Worm (Caenorhabditis elegans) whole organism, L2 larva: ENCODE results near the gene ZK185.1.

Experiments used
- F13H6.1 ChIP-seq: sonication (generic microtip); optimal IDR thresholded peaks from 2 replicates; lab custom pipeline; 2016; ENCODE audit warnings: missing genetic modification characterization, missing compliant biosample characterization
- R02D3.7 ChIP-seq: fragments of 150-350 bp; optimal IDR thresholded peaks from 2 replicates; lab custom pipeline; 2014; ENCODE audit warnings: missing biosample characterization, missing genetic modification characterization
- ZK546.5 ChIP-seq: sonication (generic microtip); optimal IDR thresholded peaks from 2 replicates; lab custom pipeline; 2017; ENCODE audit warnings: missing biosample characterization, missing genetic modification characterization
- alr-1 ChIP-seq: fragments of 150-350 bp; optimal IDR thresholded peaks from 2 replicates; lab custom pipeline; 2014; ENCODE audit warnings: missing biosample characterization, missing genetic modification characterization
- aly-2 ChIP-seq: fragments of 150-350 bp; optimal IDR thresholded peaks from 2 replicates; lab custom pipeline; 2014; ENCODE audit warnings: missing biosample characterization, missing genetic modification characterization
- ama-1 ChIP-seq: fragments of 150-350 bp; optimal IDR thresholded peaks from 2 replicates; lab custom pipeline; 2018; ENCODE audit warnings: inconsistent platforms
- blmp-1 ChIP-seq: sonication (generic microtip); optimal IDR thresholded peaks from 2 replicates; lab custom pipeline; 2017; ENCODE audit warnings: missing genetic modification characterization, mild to moderate bottlenecking, missing compliant biosample characterization, antibody characterized with exemption, moderate library complexity; ENCODE audit not compliant: insufficient read depth
- ceh-16 ChIP-seq: fragments of 150-350 bp; optimal IDR thresholded peaks from 2 replicates; lab custom pipeline; 2014; ENCODE audit warnings: missing biosample characterization, missing genetic modification characterization
- ceh-82 ChIP-seq: fragments of 150-350 bp; optimal IDR thresholded peaks from 2 replicates; lab custom pipeline; 2014; ENCODE audit warnings: missing biosample characterization, missing genetic modification characterization
- crh-2 ChIP-seq: sonication (generic microtip); optimal IDR thresholded peaks from 2 replicates; lab custom pipeline; 2017; ENCODE audit warnings: missing biosample characterization, missing genetic modification characterization
- dmd-4 ChIP-seq: sonication (generic microtip); optimal IDR thresholded peaks from 2 replicates; lab custom pipeline; 2017; ENCODE audit warnings: missing biosample characterization, missing genetic modification characterization
- egl-27 ChIP-seq: sonication (generic microtip); optimal IDR thresholded peaks from 3 replicates; lab custom pipeline; 2017; ENCODE audit warnings: missing biosample characterization, missing genetic modification reagents, missing genetic modification characterization
- elt-1 ChIP-seq: fragments of 150-350 bp; optimal IDR thresholded peaks from 2 replicates; lab custom pipeline; 2014; ENCODE audit warnings: missing biosample characterization, missing genetic modification characterization
- elt-3 ChIP-seq: sonication (generic microtip); optimal IDR thresholded peaks from 2 replicates; lab custom pipeline; 2017; ENCODE audit warnings: missing biosample characterization, missing genetic modification characterization
- fos-1 ChIP-seq: fragments of 150-350 bp; optimal IDR thresholded peaks from 2 replicates; lab custom pipeline; 2014; ENCODE audit warnings: missing biosample characterization, missing genetic modification characterization
- gmeb-1 ChIP-seq: fragments of 150-350 bp; optimal IDR thresholded peaks from 2 replicates; lab custom pipeline; 2014; ENCODE audit warnings: missing biosample characterization, missing genetic modification characterization
- lin-11 ChIP-seq: fragments of 150-350 bp; sonication (generic microtip); optimal IDR thresholded peaks from 2 replicates; lab custom pipeline; 2014; ENCODE audit warnings: missing biosample characterization, missing genetic modification characterization, inconsistent platforms, mixed read lengths
- lin-13 ChIP-seq: fragments of 150-350 bp; optimal IDR thresholded peaks from 2 replicates; lab custom pipeline; 2014; ENCODE audit warnings: missing biosample characterization, missing genetic modification reagents, missing genetic modification characterization
- lin-39 ChIP-seq: fragments of 150-350 bp; optimal IDR thresholded peaks from 2 replicates; lab custom pipeline; 2014; ENCODE audit warnings: missing biosample characterization, missing genetic modification reagents, missing genetic modification characterization
- lsy-2 ChIP-seq, 2 experiments: fragments of 150-350 bp in 1 of 2; sonication (generic microtip) in 1 of 2; optimal IDR thresholded peaks; 2 replicates each; lab custom pipeline; 2014 to 2017; ENCODE audit warnings: missing biosample characterization in 2 of 2, missing genetic modification characterization in 2 of 2
- mab-5 ChIP-seq: fragments of 150-350 bp; optimal IDR thresholded peaks from 2 replicates; lab custom pipeline; 2014; ENCODE audit warnings: missing biosample characterization, missing genetic modification characterization
- mbf-1 ChIP-seq: sonication (generic microtip); optimal IDR thresholded peaks from 2 replicates; lab custom pipeline; 2017; ENCODE audit warnings: missing biosample characterization, missing genetic modification characterization
- mdl-1 ChIP-seq, 2 experiments: fragments of 150-350 bp in 1 of 2; sonication (generic microtip) in 1 of 2; optimal IDR thresholded peaks; 2 replicates each; lab custom pipeline; 2017; ENCODE audit warnings: missing biosample characterization in 2 of 2, missing genetic modification characterization in 2 of 2
- nhr-10 ChIP-seq: sonication (generic microtip); optimal IDR thresholded peaks from 2 replicates; lab custom pipeline; 2017; ENCODE audit warnings: missing biosample characterization, missing genetic modification characterization
- nhr-11 ChIP-seq: fragments of 150-350 bp; optimal IDR thresholded peaks from 2 replicates; lab custom pipeline; 2014; ENCODE audit warnings: missing biosample characterization, missing genetic modification characterization
- nhr-21 ChIP-seq: fragments of 150-350 bp; optimal IDR thresholded peaks from 2 replicates; lab custom pipeline; 2014; ENCODE audit warnings: missing biosample characterization, missing genetic modification characterization
- nhr-23 ChIP-seq: fragments of 150-350 bp; optimal IDR thresholded peaks from 2 replicates; lab custom pipeline; 2014; ENCODE audit warnings: missing biosample characterization, missing genetic modification reagents, missing genetic modification characterization
- nhr-237 ChIP-seq: fragments of 150-350 bp; optimal IDR thresholded peaks from 2 replicates; lab custom pipeline; 2014; ENCODE audit warnings: missing biosample characterization, missing genetic modification characterization
- nhr-25 ChIP-seq: fragments of 150-350 bp; sonication (generic microtip); optimal IDR thresholded peaks from 3 replicates; lab custom pipeline; 2014; ENCODE audit warnings: missing biosample characterization, missing genetic modification characterization
- nhr-6 ChIP-seq: fragments of 150-350 bp; optimal IDR thresholded peaks from 2 replicates; lab custom pipeline; 2014; ENCODE audit warnings: missing biosample characterization, missing genetic modification characterization
- nhr-77 ChIP-seq: fragments of 150-350 bp; optimal IDR thresholded peaks from 2 replicates; lab custom pipeline; 2014; ENCODE audit warnings: missing biosample characterization, missing genetic modification characterization
- peb-1 ChIP-seq: fragments of 150-350 bp; optimal IDR thresholded peaks from 2 replicates; lab custom pipeline; 2014; ENCODE audit warnings: missing biosample characterization, missing genetic modification characterization
- sem-4 ChIP-seq: fragments of 150-350 bp; optimal IDR thresholded peaks from 2 replicates; lab custom pipeline; 2014; ENCODE audit warnings: missing biosample characterization, missing genetic modification reagents, missing genetic modification characterization
- sma-9 ChIP-seq, 2 experiments: fragments of 150-350 bp in 1 of 2; sonication (generic microtip) in 1 of 2; optimal IDR thresholded peaks; 2 replicates each; lab custom pipeline; 2014 to 2016; ENCODE audit warnings: missing genetic modification characterization in 2 of 2, mild to moderate bottlenecking in 1 of 2, missing biosample characterization in 1 of 2, missing compliant biosample characterization in 1 of 2, missing genetic modification reagents in 1 of 2, moderate library complexity in 1 of 2
- unc-39 ChIP-seq: fragments of 150-350 bp; optimal IDR thresholded peaks from 2 replicates; lab custom pipeline; 2014; ENCODE audit warnings: missing biosample characterization, missing genetic modification characterization
- zag-1 ChIP-seq: fragments of 150-350 bp; optimal IDR thresholded peaks from 2 replicates; lab custom pipeline; 2014; ENCODE audit warnings: missing biosample characterization, missing genetic modification characterization
- ztf-1 ChIP-seq: fragments of 200-800 bp; sonication (Bioruptor generic); conservative IDR thresholded peaks from 2 replicates; pipeline ENCODE4 v1.3.6; 2022; ENCODE audit warnings: missing genetic modification characterization, missing compliant biosample characterization
- ztf-11 ChIP-seq: sonication (generic microtip); optimal IDR thresholded peaks from 2 replicates; lab custom pipeline; 2017; ENCODE audit warnings: missing biosample characterization, missing genetic modification characterization
- ztf-4 ChIP-seq: fragments of 150-350 bp; optimal IDR thresholded peaks from 2 replicates; lab custom pipeline; 2014; ENCODE audit warnings: missing biosample characterization, missing genetic modification characterization

Gene ZK185.1

DNA sequence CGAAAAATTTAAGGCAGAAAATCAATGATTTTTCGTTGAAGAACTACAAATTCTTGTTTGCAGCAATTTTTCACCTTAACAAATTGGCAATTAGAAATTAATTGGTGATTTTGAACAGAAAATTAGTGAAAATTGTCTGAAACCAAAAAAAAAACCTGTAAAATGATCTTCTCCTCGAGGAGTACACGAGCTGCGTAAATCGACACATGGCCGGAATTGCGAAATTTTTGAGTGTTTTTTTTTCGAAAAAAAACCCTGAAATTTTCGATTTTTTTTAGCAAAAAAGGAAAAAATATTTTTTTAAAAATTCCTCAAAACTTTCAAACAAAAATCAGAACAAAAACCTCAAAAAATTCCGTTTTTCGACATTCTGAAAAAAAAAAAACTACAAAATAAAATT is 3.2 kb downstream of the ZK185.1 start:
- TF ChIP-seq fos-1 (no peak), sma-9 (GFP tag; optimal IDR thresholded peaks at IDR 0.05; lab: Kevin White, UChicago) (no peak), sma-9 (tag; optimal IDR thresholded peaks at IDR 0.05; lab: Kevin White, UChicago) (no peak), mbf-1 (tag; lab: Kevin White, UChicago) (no peak), dmd-4 (no peak), egl-27 (no peak), nhr-237 (no peak), zag-1 (tag; lab: Kevin White, UChicago) (no peak), R02D3.7 (tag; lab: Kevin White, UChicago) (no peak), nhr-77 (tag; lab: Kevin White, UChicago) (no peak), ztf-4 (no peak), aly-2 (tag; lab: Kevin White, UChicago) (no peak), ceh-82 (tag; lab: Kevin White, UChicago) (no peak)

DNA sequence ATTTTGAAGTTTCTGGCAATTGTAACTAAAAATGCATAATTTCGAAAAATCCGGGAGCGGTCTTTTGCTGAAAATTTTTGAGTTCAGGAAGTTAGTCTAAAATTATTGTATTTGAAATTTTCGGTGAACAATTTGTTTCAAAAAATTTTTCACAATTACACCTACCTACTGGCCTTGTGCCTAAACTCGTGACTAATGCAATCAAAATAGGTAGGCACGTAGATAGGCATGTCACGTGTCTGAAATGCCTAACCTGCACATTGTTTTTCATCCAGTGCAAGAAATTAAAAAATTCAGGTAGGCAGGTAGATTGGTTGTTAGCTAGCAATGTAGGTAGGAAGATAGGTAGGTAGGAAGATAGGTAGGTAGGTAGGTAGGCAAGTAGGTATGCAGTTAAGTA is 8.8 kb downstream of the ZK185.1 start:
- no peak for TF ChIP-seq nhr-10 (tag; lab: Kevin White, UChicago)
- TF ChIP-seq R02D3.7 (tag; lab: Kevin White, UChicago), result no peak
- TF ChIP-seq lsy-2 (tag; optimal IDR thresholded peaks at IDR 0.05; lab: Kevin White, UChicago), result no peak
- TF ChIP-seq ama-1 (lab: Kevin White, UChicago), result no peak
- no peak for TF ChIP-seq unc-39
- TF ChIP-seq blmp-1, result no peak
- no peak for TF ChIP-seq elt-3 (tag; lab: Kevin White, UChicago)
- no peak for TF ChIP-seq crh-2 (tag; lab: Kevin White, UChicago)
- no peak for TF ChIP-seq nhr-11 (tag; lab: Kevin White, UChicago)
- no peak for TF ChIP-seq zag-1 (tag; lab: Kevin White, UChicago)
- TF ChIP-seq ztf-4, result no peak
- TF ChIP-seq, all 48 proteins: peak for 0

DNA sequence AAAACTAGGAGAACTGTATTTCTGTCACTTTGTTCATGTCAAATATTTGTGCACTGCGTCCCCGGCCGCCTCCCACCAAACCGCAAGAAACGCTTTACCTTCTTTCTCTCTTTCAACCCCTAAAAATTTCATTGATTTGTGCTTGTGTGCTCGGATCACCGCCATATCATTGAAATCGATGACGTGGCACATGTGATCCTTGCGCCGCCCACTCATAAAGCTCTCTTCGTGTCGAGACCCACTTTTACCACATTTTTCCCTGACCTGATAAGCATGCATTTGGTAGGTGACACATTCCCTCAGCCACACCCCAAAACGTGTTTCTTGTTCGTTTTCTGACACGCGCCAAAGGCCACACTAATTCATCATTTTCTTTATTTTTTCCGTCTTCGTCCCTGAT is 9.4 kb downstream of the ZK185.1 start:
- no peak for TF ChIP-seq nhr-237
- peak; percentile 51 for TF ChIP-seq crh-2 (tag; lab: Kevin White, UChicago)
- no peak for TF ChIP-seq ama-1 (lab: Kevin White, UChicago)
- TF ChIP-seq F13H6.1, result peak; percentile 39
- TF ChIP-seq fos-1, result peak; percentile 9

DNA sequence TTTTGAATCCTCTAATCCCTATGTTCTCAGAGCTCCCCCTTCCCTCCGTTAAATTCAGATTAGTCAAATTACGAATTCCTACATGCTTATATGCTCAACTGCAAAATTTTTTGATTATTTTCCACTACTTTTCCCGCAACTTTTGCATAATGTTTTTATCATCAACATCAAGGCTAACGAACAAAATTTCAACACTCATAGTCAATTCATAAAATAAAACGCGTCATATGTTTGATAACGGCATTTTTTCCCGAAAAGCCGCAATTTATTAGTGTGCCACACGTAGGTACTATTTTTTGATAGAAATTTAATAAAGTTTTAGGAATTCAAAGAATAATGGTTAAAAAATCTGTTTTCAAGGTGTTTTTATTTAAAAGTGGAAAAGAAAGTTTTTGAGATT is 10.8 kb downstream of the ZK185.1 start:
- TF ChIP-seq ztf-1 (GFP tag; lab: Robert Waterston, UW) (no peak), ama-1 (lab: Kevin White, UChicago) (no peak), gmeb-1 (tag; lab: Kevin White, UChicago) (peak; percentile 14), fos-1 (peak; percentile 67)

DNA sequence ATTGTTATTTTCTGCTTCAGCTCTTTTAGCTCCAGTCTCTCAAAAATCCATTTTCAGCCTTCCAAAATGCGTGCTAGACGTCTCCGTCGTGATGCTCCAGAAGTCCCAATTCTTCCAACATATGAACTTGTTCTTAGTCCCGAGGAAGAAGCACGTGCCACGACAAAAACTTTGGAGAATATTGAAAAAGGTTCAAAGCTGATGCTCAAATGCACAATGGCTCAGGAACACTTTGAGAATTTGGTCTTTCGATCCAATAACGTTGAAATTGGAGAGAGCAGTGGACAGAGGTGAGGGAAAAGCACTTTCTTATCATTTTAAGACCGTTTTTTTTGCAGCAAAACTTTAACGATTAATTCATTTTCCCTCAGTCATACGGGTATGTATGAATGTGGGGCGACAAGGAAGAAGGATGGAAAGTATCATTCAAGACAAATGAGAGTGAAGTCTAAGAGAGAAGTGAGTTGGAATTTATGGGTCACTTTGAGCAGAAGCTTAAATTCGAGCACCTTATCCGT is 14.3 kb downstream of the ZK185.1 start, which contains the start of gene igeg-1:
TSS of gene igeg-1 (plus strand) at position 51 of the 518 bp plus-strand sequence.
- TF ChIP-seq elt-1 (tag; lab: Kevin White, UChicago) (no peak), F13H6.1 (no peak), unc-39 (no peak), nhr-21 (tag; lab: Kevin White, UChicago) (no peak), crh-2 (tag; lab: Kevin White, UChicago) (peak; percentile 7), ztf-11 (no peak), sem-4 (tag; lab: Kevin White, UChicago) (no peak), nhr-237 (no peak), ama-1 (lab: Kevin White, UChicago) (no peak), lin-13 (GFP tag; lab: Kevin White, UChicago) (no peak), sma-9 (GFP tag; optimal IDR thresholded peaks at IDR 0.05; lab: Kevin White, UChicago) (no peak), sma-9 (tag; optimal IDR thresholded peaks at IDR 0.05; lab: Kevin White, UChicago) (no peak), peb-1 (tag; lab: Kevin White, UChicago) (no peak), alr-1 (tag; lab: Kevin White, UChicago) (no peak), fos-1 (peak; percentile 67), lin-39 (no peak), nhr-23 (tag; lab: Kevin White, UChicago) (no peak)

DNA sequence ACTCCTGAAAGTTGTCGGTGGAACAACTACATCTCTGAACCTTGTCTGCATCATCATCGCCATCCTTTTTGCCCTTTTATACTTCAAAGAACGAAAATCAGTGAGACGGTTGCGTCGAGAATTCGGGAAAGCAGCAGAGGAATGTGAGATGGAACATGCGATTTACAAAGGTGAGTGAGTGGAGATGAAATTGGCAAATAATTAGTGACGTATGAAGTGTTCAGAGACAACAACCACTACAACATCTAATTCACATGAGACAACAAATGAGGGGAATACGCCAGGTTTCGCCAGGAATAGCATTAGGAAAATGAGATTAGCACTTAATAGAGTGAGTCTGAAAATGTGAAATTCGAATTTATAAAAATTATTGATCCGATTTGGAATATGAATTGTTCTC is 16.2 kb downstream of the ZK185.1 start:
- TF ChIP-seq nhr-77 (tag; lab: Kevin White, UChicago) (no peak), nhr-6 (tag; lab: Kevin White, UChicago) (no peak), ztf-1 (GFP tag; lab: Robert Waterston, UW) (no peak), mab-5 (tag; lab: Kevin White, UChicago) (no peak), elt-1 (tag; lab: Kevin White, UChicago) (no peak), ztf-4 (no peak), blmp-1 (no peak), peb-1 (tag; lab: Kevin White, UChicago) (no peak), zag-1 (tag; lab: Kevin White, UChicago) (no peak), mdl-1 (tag; optimal IDR thresholded peaks at IDR 0.05; lab: Kevin White, UChicago) (no peak), ceh-16 (tag; lab: Kevin White, UChicago) (no peak), fos-1 (no peak), nhr-23 (tag; lab: Kevin White, UChicago) (no peak), lsy-2 (tag; optimal IDR thresholded peaks at IDR 0.05; lab: Kevin White, UChicago) (no peak), ZK546.5 (tag; lab: Kevin White, UChicago) (no peak), nhr-25 (tag; lab: Kevin White, UChicago) (no peak), sem-4 (tag; lab: Kevin White, UChicago) (no peak), aly-2 (tag; lab: Kevin White, UChicago) (no peak), lin-11 (no peak)
